Worm (Caenorhabditis elegans) whole organism, L4/young adult: ENCODE measurements around the gene C40H5.2.

ENCODE experiments used
- W03F9.2 ChIP-seq: fragments of 150-350 bp; optimal IDR thresholded peaks from 2 replicates; lab custom pipeline; 2014; ENCODE audit warnings: missing biosample characterization, missing genetic modification characterization
- him-1 ChIP-seq: sonication (generic microtip); optimal IDR thresholded peaks from 2 replicates; lab custom pipeline; 2016; ENCODE audit warnings: missing genotype, missing genetic modification reagents, missing genetic modification characterization, missing compliant biosample characterization

DNA sequence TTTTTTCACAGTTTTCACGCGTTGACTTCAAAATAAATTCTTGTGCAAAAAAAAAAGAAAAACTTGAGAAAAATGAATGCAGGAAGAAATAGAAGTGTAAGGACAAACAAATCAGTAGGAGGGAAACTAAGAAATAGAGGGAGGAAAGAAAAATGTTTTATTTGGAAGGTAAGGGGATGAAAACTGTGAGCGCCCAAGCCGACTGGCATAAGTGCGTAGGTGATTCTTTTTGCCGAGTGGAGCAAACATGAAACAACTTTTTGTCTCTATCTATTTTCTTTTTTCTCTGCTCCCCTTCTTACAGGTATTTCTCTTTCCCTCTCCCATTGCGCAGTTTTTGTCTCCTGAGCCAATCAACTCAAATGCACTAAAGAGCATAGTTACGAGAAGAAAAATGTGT, 27.1 kb upstream of the C40H5.2 start:
- TF ChIP-seq him-1 (tag; lab: Kevin White, UChicago): no peak
- TF ChIP-seq W03F9.2 (tag; lab: Kevin White, UChicago): no peak
